Fruit fly (Drosophila melanogaster) whole organism: Measurements from ENCODE around the gene stac.

Experiments used
- CG8478 ChIP-seq: fragments of >200 bp; optimal IDR thresholded peaks from 2 replicates; lab custom pipeline; 2018; ENCODE audit warnings: inconsistent platforms
- Dll ChIP-seq: fragments of >200 bp; optimal IDR thresholded peaks from 2 replicates; lab custom pipeline; 2017
- EcR ChIP-seq, 2 experiments: fragments of >200 bp; optimal IDR thresholded peaks; 2 replicates each; lab custom pipeline; 2017; ENCODE audit warnings: missing biosample characterization in 2 of 2, missing genetic modification characterization in 2 of 2, missing genetic modification reagents in 2 of 2
- pan ChIP-seq: fragments of >200 bp; optimal IDR thresholded peaks from 2 replicates; lab custom pipeline; 2017
- psq ChIP-seq: fragments of >200 bp; optimal IDR thresholded peaks from 2 replicates; lab custom pipeline; 2017
- usp ChIP-seq: fragments of >200 bp; optimal IDR thresholded peaks from 2 replicates; lab custom pipeline; 2017; ENCODE audit warnings: missing biosample characterization, missing genetic modification characterization, mixed read lengths

stac gene

dm6 chr3R:25056016-25056415, at the start of gene stac, which contains the start of gene CG31111:
stac (plus strand) TSS chr3R:25056286.
CG31111 (minus strand) TSS chr3R:25056177.
- TF ChIP-seq Dll (lab: Kevin White, UChicago) (no peak), CG8478 (lab: Kevin White, UChicago) (no peak), EcR (GFP tag; optimal IDR thresholded peaks at IDR 0.05; lab: Kevin White, UChicago) (no peak), pan (lab: Kevin White, UChicago) (no peak), usp (GFP tag; lab: Kevin White, UChicago) (no peak), psq (lab: Kevin White, UChicago) (no peak)

- TF ChIP-seq CG8478 (lab: Kevin White, UChicago) (no peak), EcR (GFP tag; optimal IDR thresholded peaks at IDR 0.05; lab: Kevin White, UChicago) (peak in 1 of 2 experiments; percentile 90), psq (lab: Kevin White, UChicago) (no peak)
Measured at dm6 chr3R:25009745-25010446, 46.2 kb upstream of the stac start.

dm6 chr3R:25012016-25012415, 44.1 kb upstream of the stac start:
- no peak for TF ChIP-seq pan (lab: Kevin White, UChicago)

- TF ChIP-seq usp (GFP tag; lab: Kevin White, UChicago) (no peak), CG8478 (lab: Kevin White, UChicago) (no peak), psq (lab: Kevin White, UChicago) (no peak), EcR (GFP tag; optimal IDR thresholded peaks at IDR 0.05; lab: Kevin White, UChicago) (no peak), pan (lab: Kevin White, UChicago) (no peak), Dll (lab: Kevin White, UChicago) (no peak)
Measured at dm6 chr3R:25023056-25023455, 33.0 kb upstream of the stac start, which contains the start of gene beta4GalT7. beta4GalT7 (plus strand) TSS chr3R:25023256.

- TF ChIP-seq CG8478 (lab: Kevin White, UChicago): no peak
- no peak for TF ChIP-seq pan (lab: Kevin White, UChicago)
- TF ChIP-seq EcR (GFP tag; optimal IDR thresholded peaks at IDR 0.05; lab: Kevin White, UChicago): no peak
- TF ChIP-seq psq (lab: Kevin White, UChicago): no peak
- TF ChIP-seq usp (GFP tag; lab: Kevin White, UChicago): no peak
- no peak for TF ChIP-seq Dll (lab: Kevin White, UChicago)
Measured at dm6 chr3R:25024895-25025557, 31.1 kb upstream of the stac start, which contains the start of the genes EMC6 and Hr96. EMC6 (minus strand) TSS chr3R:25025017. Hr96 (plus strand) TSS chr3R:25025235.

- no peak for TF ChIP-seq psq (lab: Kevin White, UChicago)
- no peak for TF ChIP-seq EcR (GFP tag; optimal IDR thresholded peaks at IDR 0.05; lab: Kevin White, UChicago)
- no peak for TF ChIP-seq usp (GFP tag; lab: Kevin White, UChicago)
- no peak for TF ChIP-seq CG8478 (lab: Kevin White, UChicago)
- TF ChIP-seq Dll (lab: Kevin White, UChicago): no peak
- TF ChIP-seq pan (lab: Kevin White, UChicago): no peak
Measured at dm6 chr3R:25027281-25028219, 28.5 kb upstream of the stac start.

- no peak for TF ChIP-seq CG8478 (lab: Kevin White, UChicago)
- TF ChIP-seq EcR (GFP tag; optimal IDR thresholded peaks at IDR 0.05; lab: Kevin White, UChicago): no peak
- TF ChIP-seq pan (lab: Kevin White, UChicago): no peak
- TF ChIP-seq usp (GFP tag; lab: Kevin White, UChicago): no peak
- TF ChIP-seq Dll (lab: Kevin White, UChicago): no peak
- no peak for TF ChIP-seq psq (lab: Kevin White, UChicago)
Measured at dm6 chr3R:25032686-25033085, 23.4 kb upstream of the stac start.

- no peak for TF ChIP-seq usp (GFP tag; lab: Kevin White, UChicago)
- TF ChIP-seq CG8478 (lab: Kevin White, UChicago): no peak
- TF ChIP-seq pan (lab: Kevin White, UChicago): no peak
- TF ChIP-seq psq (lab: Kevin White, UChicago): no peak
- TF ChIP-seq EcR (GFP tag; optimal IDR thresholded peaks at IDR 0.05; lab: Kevin White, UChicago): no peak
- TF ChIP-seq Dll (lab: Kevin White, UChicago): no peak
Measured at dm6 chr3R:25033142-25033586, 22.9 kb upstream of the stac start, which contains the start of gene Smg6. Smg6 (minus strand) TSS chr3R:25033465.

dm6 chr3R:25036644-25037043, 19.4 kb upstream of the stac start, which contains the start of gene CG31115:
CG31115 (plus strand) TSS chr3R:25036944.
- TF ChIP-seq EcR (GFP tag; optimal IDR thresholded peaks at IDR 0.05; lab: Kevin White, UChicago) (no peak), pan (lab: Kevin White, UChicago) (no peak), psq (lab: Kevin White, UChicago) (no peak), Dll (lab: Kevin White, UChicago) (no peak), CG8478 (lab: Kevin White, UChicago) (no peak), usp (GFP tag; lab: Kevin White, UChicago) (no peak)

- TF ChIP-seq pan (lab: Kevin White, UChicago) (no peak), Dll (lab: Kevin White, UChicago) (no peak), psq (lab: Kevin White, UChicago) (no peak), CG8478 (lab: Kevin White, UChicago) (no peak), usp (GFP tag; lab: Kevin White, UChicago) (no peak), EcR (GFP tag; optimal IDR thresholded peaks at IDR 0.05; lab: Kevin White, UChicago) (no peak)
Measured at dm6 chr3R:25039028-25039476, 17.0 kb upstream of the stac start, which contains the start of the genes Ythdf and bai. Ythdf (minus strand) TSS chr3R:25039249. bai (plus strand) TSS chr3R:25039374.
